Worm (Caenorhabditis elegans): ENCODE measurements around the gene dyf-19.

- TF ChIP-seq ahr-1 (tag; optimal IDR thresholded peaks at IDR 0.05) (no peak), elt-2 (tag; optimal IDR thresholded peaks at IDR 0.05) (no peak), unc-42 (tag; optimal IDR thresholded peaks at IDR 0.05) (no peak), hlh-15 (tag; optimal IDR thresholded peaks at IDR 0.05) (no peak), unc-86 (tag; optimal IDR thresholded peaks at IDR 0.05) (no peak), syd-9 (tag; optimal IDR thresholded peaks at IDR 0.05) (no peak), ceh-14 (tag; optimal IDR thresholded peaks at IDR 0.05) (no peak), pax-1 (tag; optimal IDR thresholded peaks at IDR 0.05) (no peak), ceh-9 (tag; optimal IDR thresholded peaks at IDR 0.05) (no peak)
Measured at ce11 chrV:19670866-19671265, 46.0 kb downstream of the dyf-19 start.

Data from whole organism, late embryonic.